Fruit fly (Drosophila melanogaster) whole organism, prepupa: ENCODE data around the gene Cnep1r2.

Source experiments
- CG10631 ChIP-seq: fragments of 200-800 bp; sonication (Bioruptor generic); optimal IDR thresholded peaks from 2 replicates; lab custom pipeline; 2016; ENCODE audit warnings: missing biosample characterization, missing genetic modification characterization
- CG11294 ChIP-seq: fragments of 200-800 bp; sonication (Bioruptor generic); IDR thresholded peaks from 2 replicates; pipeline ENCODE4 v1.3.6; 2022; ENCODE audit warnings: missing biosample characterization, missing genetic modification characterization
- CG11762 ChIP-seq: fragments of 200-800 bp; sonication (Bioruptor generic); optimal IDR thresholded peaks from 3 replicates; lab custom pipeline; 2016; ENCODE audit warnings: missing biosample characterization, missing genetic modification characterization; ENCODE audit not compliant: insufficient read depth
- CG11902 ChIP-seq: fragments of 200-800 bp; sonication (Bioruptor generic); optimal IDR thresholded peaks from 3 replicates; lab custom pipeline; 2016; ENCODE audit warnings: missing biosample characterization, missing genetic modification characterization
- CG15336 ChIP-seq: fragments of 200-800 bp; sonication (Bioruptor generic); IDR thresholded peaks from 2 replicates; pipeline ENCODE4 v1.3.6; 2022; ENCODE audit warnings: missing biosample characterization, missing genetic modification characterization
- CG1621 ChIP-seq: fragments of 200-800 bp; sonication (Bioruptor generic); optimal IDR thresholded peaks from 3 replicates; lab custom pipeline; 2018; ENCODE audit warnings: missing biosample characterization, mild to moderate bottlenecking, missing genetic modification characterization
- CG16779 ChIP-seq: fragments of 200-800 bp; sonication (Bioruptor generic); optimal IDR thresholded peaks from 3 replicates; lab custom pipeline; 2017; ENCODE audit warnings: missing biosample characterization, mild to moderate bottlenecking, missing genetic modification characterization
- CG31627 ChIP-seq: fragments of 200-800 bp; sonication (Bioruptor generic); optimal IDR thresholded peaks from 3 replicates; lab custom pipeline; 2016; ENCODE audit warnings: missing biosample characterization, missing genetic modification characterization
- CG32006 ChIP-seq: fragments of 200-800 bp; sonication (Bioruptor generic); optimal IDR thresholded peaks from 3 replicates; lab custom pipeline; 2017; ENCODE audit warnings: missing biosample characterization, mild to moderate bottlenecking, missing genetic modification characterization
- CG34406 ChIP-seq: fragments of 200-800 bp; sonication (Bioruptor generic); optimal IDR thresholded peaks from 3 replicates; lab custom pipeline; 2016; ENCODE audit warnings: missing biosample characterization, missing genetic modification characterization
- CG3919 ChIP-seq: fragments of 200-800 bp; sonication (Bioruptor generic); optimal IDR thresholded peaks from 3 replicates; lab custom pipeline; 2016; ENCODE audit warnings: missing biosample characterization, missing genetic modification characterization
- CG6163 ChIP-seq: fragments of 200-800 bp; sonication (Bioruptor generic); IDR thresholded peaks from 3 replicates; pipeline ENCODE4 v1.3.6; 2022; ENCODE audit warnings: missing biosample characterization, missing genetic modification characterization
- CG6276 ChIP-seq: fragments of 200-800 bp; sonication (Bioruptor generic); optimal IDR thresholded peaks from 2 replicates; lab custom pipeline; 2017; ENCODE audit warnings: missing biosample characterization, mild to moderate bottlenecking, missing genetic modification characterization
- CG6808 ChIP-seq: fragments of 200-800 bp; sonication (Bioruptor generic); optimal IDR thresholded peaks from 3 replicates; lab custom pipeline; 2017; ENCODE audit warnings: missing biosample characterization, missing genetic modification characterization, mild to moderate bottlenecking, moderate library complexity, missing genetic modification reagents
- CG6854 ChIP-seq: fragments of 200-800 bp; sonication (Bioruptor generic); optimal IDR thresholded peaks from 2 replicates; lab custom pipeline; 2017; ENCODE audit warnings: missing biosample characterization, mild to moderate bottlenecking, missing genetic modification characterization
- CG7368 ChIP-seq: fragments of 200-800 bp; sonication (Bioruptor generic); optimal IDR thresholded peaks from 3 replicates; lab custom pipeline; 2016; ENCODE audit warnings: missing biosample characterization, missing genetic modification characterization
- CG8319 ChIP-seq: fragments of 200-800 bp; sonication (Bioruptor generic); optimal IDR thresholded peaks from 3 replicates; lab custom pipeline; 2016; ENCODE audit warnings: missing biosample characterization, missing genetic modification characterization
- CG8632 ChIP-seq: fragments of 200-800 bp; sonication (Bioruptor generic); optimal IDR thresholded peaks from 3 replicates; lab custom pipeline; 2016; ENCODE audit warnings: missing biosample characterization, missing genetic modification characterization
- CG9139 ChIP-seq: fragments of 200-800 bp; sonication (Bioruptor generic); optimal IDR thresholded peaks from 3 replicates; lab custom pipeline; 2017; ENCODE audit warnings: missing biosample characterization, mild to moderate bottlenecking, missing genetic modification characterization
- Eip75B ChIP-seq: fragments of 200-800 bp; sonication (Bioruptor generic); optimal IDR thresholded peaks from 3 replicates; lab custom pipeline; 2016; ENCODE audit warnings: missing biosample characterization, missing genetic modification characterization
- Eip78C ChIP-seq: fragments of 200-800 bp; sonication (Bioruptor generic); peaks from one replicate; lab custom pipeline; 2016; ENCODE audit warnings: missing biosample characterization, missing genetic modification characterization
- Eip93F ChIP-seq: fragments of 200-800 bp; sonication (Bioruptor generic); optimal IDR thresholded peaks from 2 replicates; lab custom pipeline; 2016; ENCODE audit warnings: missing biosample characterization, mild to moderate bottlenecking, missing genetic modification characterization
- Ets21C ChIP-seq: fragments of 200-800 bp; sonication (Bioruptor generic); optimal IDR thresholded peaks from 3 replicates; lab custom pipeline; 2016; ENCODE audit warnings: missing biosample characterization, missing genetic modification characterization
- Ets96B ChIP-seq: fragments of 200-800 bp; optimal IDR thresholded peaks from 2 replicates; lab custom pipeline; 2019; ENCODE audit warnings: missing biosample characterization, mild to moderate bottlenecking, missing genetic modification characterization, moderate library complexity
- Gug ChIP-seq: fragments of 200-800 bp; sonication (Bioruptor generic); IDR thresholded peaks from 2 replicates; pipeline ENCODE4 v1.3.6; 2022; ENCODE audit warnings: missing biosample characterization, missing genetic modification characterization
- Hr38 ChIP-seq: sonication (Bioruptor generic); optimal IDR thresholded peaks from 2 replicates; lab custom pipeline; 2016; ENCODE audit warnings: missing biosample characterization, missing genetic modification characterization
- Hr39 ChIP-seq: fragments of 200-800 bp; sonication (Bioruptor generic); optimal IDR thresholded peaks from 2 replicates; lab custom pipeline; 2016; ENCODE audit warnings: missing biosample characterization, missing genetic modification characterization
- Lpt ChIP-seq: fragments of 200-800 bp; sonication (Bioruptor generic); optimal IDR thresholded peaks from 3 replicates; lab custom pipeline; 2016; ENCODE audit warnings: missing biosample characterization, missing genetic modification characterization
- Met ChIP-seq: fragments of 200-800 bp; sonication (Bioruptor generic); optimal IDR thresholded peaks from 3 replicates; lab custom pipeline; 2016; ENCODE audit warnings: missing biosample characterization, missing genetic modification characterization
- OdsH ChIP-seq: fragments of 200-800 bp; sonication (Bioruptor generic); optimal IDR thresholded peaks from 3 replicates; lab custom pipeline; 2016; ENCODE audit warnings: missing biosample characterization, missing genetic modification characterization
- Smox ChIP-seq: fragments of 200-800 bp; sonication (Bioruptor generic); optimal IDR thresholded peaks from 3 replicates; lab custom pipeline; 2016; ENCODE audit warnings: missing biosample characterization, missing genetic modification characterization
- Sox102F ChIP-seq: fragments of 200-800 bp; sonication (Bioruptor generic); optimal IDR thresholded peaks from 2 replicates; lab custom pipeline; 2016; ENCODE audit warnings: missing biosample characterization, mild to moderate bottlenecking, missing genetic modification characterization
- Sox14 ChIP-seq: fragments of 200-800 bp; sonication (Bioruptor generic); optimal IDR thresholded peaks from 3 replicates; lab custom pipeline; 2016; ENCODE audit warnings: missing biosample characterization, missing genetic modification characterization
- achi ChIP-seq: fragments of 200-800 bp; sonication (Bioruptor generic); optimal IDR thresholded peaks from 3 replicates; lab custom pipeline; 2016; ENCODE audit warnings: missing biosample characterization, missing genetic modification characterization
- acj6 ChIP-seq: fragments of 200-800 bp; sonication (Bioruptor generic); optimal IDR thresholded peaks from 3 replicates; lab custom pipeline; 2016; ENCODE audit warnings: missing biosample characterization, missing genetic modification characterization
- cyc ChIP-seq: fragments of 200-800 bp; sonication (Bioruptor generic); optimal IDR thresholded peaks from 3 replicates; lab custom pipeline; 2016; ENCODE audit warnings: missing biosample characterization, missing genetic modification characterization
- dsx ChIP-seq: fragments of 200-800 bp; optimal IDR thresholded peaks from 3 replicates; lab custom pipeline; 2019; ENCODE audit warnings: missing biosample characterization, mild to moderate bottlenecking, missing genetic modification characterization, moderate library complexity; ENCODE audit not compliant: poor library complexity, severe bottlenecking
- eg ChIP-seq: fragments of 200-800 bp; sonication (Bioruptor generic); IDR thresholded peaks from 3 replicates; pipeline ENCODE4 v1.3.6; 2022; ENCODE audit warnings: missing biosample characterization, missing genetic modification characterization
- esn ChIP-seq: fragments of 200-800 bp; sonication (Bioruptor generic); optimal IDR thresholded peaks from 2 replicates; lab custom pipeline; 2016; ENCODE audit warnings: missing biosample characterization, mild to moderate bottlenecking, missing genetic modification characterization, moderate library complexity
- fd59A ChIP-seq: fragments of 200-800 bp; sonication (Bioruptor generic); optimal IDR thresholded peaks from 2 replicates; lab custom pipeline; 2017; ENCODE audit warnings: missing biosample characterization, mild to moderate bottlenecking, missing genetic modification characterization, missing genetic modification reagents
- fd85E ChIP-seq: fragments of 200-800 bp; sonication (Bioruptor generic); optimal IDR thresholded peaks from 3 replicates; lab custom pipeline; 2016; ENCODE audit warnings: missing biosample characterization, missing genetic modification characterization
- fkh ChIP-seq: fragments of 200-800 bp; sonication (Bioruptor generic); optimal IDR thresholded peaks from 3 replicates; lab custom pipeline; 2017; ENCODE audit warnings: missing biosample characterization, mild to moderate bottlenecking, missing genetic modification characterization, moderate library complexity
- lz ChIP-seq: fragments of 200-800 bp; sonication (Bioruptor generic); optimal IDR thresholded peaks from 3 replicates; lab custom pipeline; 2016; ENCODE audit warnings: missing biosample characterization, missing genetic modification characterization
- net ChIP-seq: fragments of 200-800 bp; sonication (Bioruptor generic); optimal IDR thresholded peaks from 3 replicates; lab custom pipeline; 2016; ENCODE audit warnings: missing biosample characterization, missing genetic modification characterization
- pdm3 ChIP-seq: fragments of 200-800 bp; sonication (Bioruptor generic); optimal IDR thresholded peaks from 3 replicates; lab custom pipeline; 2016; ENCODE audit warnings: missing biosample characterization, missing genetic modification characterization
- salr ChIP-seq, 2 experiments: fragments of 200-800 bp; sonication (Bioruptor generic); optimal IDR thresholded peaks; 3 replicates each; lab custom pipeline; 2016 to 2018; ENCODE audit warnings: missing biosample characterization in 2 of 2, missing genetic modification characterization in 2 of 2, mild to moderate bottlenecking in 1 of 2
- spab ChIP-seq: fragments of 200-800 bp; sonication (Bioruptor generic); optimal IDR thresholded peaks from 2 replicates; lab custom pipeline; 2017; ENCODE audit warnings: missing biosample characterization, mild to moderate bottlenecking, missing genetic modification characterization, missing genetic modification reagents
- ss ChIP-seq, 2 experiments: fragments of 200-800 bp; sonication (Bioruptor generic); optimal IDR thresholded peaks; 2 replicates in 1 of 2; 3 replicates in 1 of 2; lab custom pipeline; 2017 to 2018; ENCODE audit warnings: mild to moderate bottlenecking in 2 of 2, missing biosample characterization in 2 of 2, missing genetic modification characterization in 2 of 2, moderate library complexity in 1 of 2
- svp ChIP-seq: fragments of 200-800 bp; sonication (Bioruptor generic); peaks from one replicate; lab custom pipeline; 2016; ENCODE audit warnings: missing biosample characterization, missing genetic modification characterization
- topi ChIP-seq: fragments of 200-800 bp; sonication (Bioruptor generic); optimal IDR thresholded peaks from 3 replicates; lab custom pipeline; 2016; ENCODE audit warnings: missing biosample characterization, missing genetic modification characterization
- vri ChIP-seq: fragments of 200-800 bp; sonication (Bioruptor generic); optimal IDR thresholded peaks from 3 replicates; lab custom pipeline; 2016; ENCODE audit warnings: missing biosample characterization, mild to moderate bottlenecking, missing genetic modification characterization

Gene Cnep1r2

DNA sequence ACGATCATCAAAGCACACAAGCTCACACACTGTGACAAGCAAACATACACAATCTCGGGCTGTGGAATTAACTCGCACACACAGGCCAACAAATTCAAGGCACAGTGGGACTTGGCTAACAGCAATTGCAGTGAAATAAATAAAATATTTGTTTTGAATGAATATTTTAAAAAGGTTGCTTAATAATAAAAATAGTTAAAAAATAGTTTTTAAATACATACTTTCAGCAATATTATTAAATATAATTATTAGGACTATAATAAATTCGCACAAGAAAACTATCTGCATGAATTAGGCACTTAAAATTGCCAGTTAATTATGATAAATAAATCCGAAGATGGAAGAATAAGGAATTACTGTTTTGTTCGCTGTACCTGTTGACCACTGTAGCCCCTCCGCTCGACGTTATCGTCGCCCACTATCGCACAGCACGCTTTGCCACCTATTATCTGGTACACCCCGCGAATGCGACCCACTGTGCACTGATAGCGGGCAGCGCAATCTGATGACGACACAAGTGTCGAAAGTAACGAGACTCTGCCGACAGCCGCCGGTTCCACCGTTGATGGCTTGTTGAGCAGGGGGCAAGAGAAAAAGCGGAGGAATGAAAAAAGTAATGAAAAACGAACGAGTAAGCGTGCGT, 44.9 kb downstream of the Cnep1r2 start:
- peak; percentile 92 for TF ChIP-seq Sox102F
- TF ChIP-seq Met (GFP tag; lab: Kevin White, UChicago) = peak; percentile 96
- peak; percentile 95 for TF ChIP-seq CG6854 (GFP tag; lab: Kevin White, UChicago)
- TF ChIP-seq pdm3 (GFP tag; lab: Kevin White, UChicago) = peak; percentile 94
- TF ChIP-seq fkh (GFP tag; lab: Kevin White, UChicago) = peak; percentile 92
- TF ChIP-seq achi (GFP tag; lab: Kevin White, UChicago) = peak; percentile 97
- peak; percentile 97 for TF ChIP-seq acj6 (GFP tag; lab: Kevin White, UChicago)
- peak; percentile 71 for TF ChIP-seq Eip93F (GFP tag; lab: Kevin White, UChicago)
- peak; percentile 99 for TF ChIP-seq CG15336 (GFP tag; lab: Robert Waterston, UW)
- TF ChIP-seq CG11762 = peak; percentile 97
- peak; percentile 99 for TF ChIP-seq CG34406
- TF ChIP-seq CG7368 (GFP tag; lab: Kevin White, UChicago) = peak; percentile 95
- peak; percentile 87 for TF ChIP-seq Ets21C (GFP tag; lab: Kevin White, UChicago)
- TF ChIP-seq Ets96B (tag; lab: Kevin White, UChicago) = peak; percentile 95
- peak; percentile 91 for TF ChIP-seq Hr39 (GFP tag; lab: Kevin White, UChicago)
- peak; percentile 98 for TF ChIP-seq CG3919
- TF ChIP-seq CG8319 = peak; percentile 94
- peak; percentile 94 for TF ChIP-seq topi (GFP tag; lab: Kevin White, UChicago)
- no peak for TF ChIP-seq Hr38 (GFP tag; lab: Kevin White, UChicago)
- peak; percentile 98 for TF ChIP-seq OdsH (GFP tag; lab: Kevin White, UChicago)
- TF ChIP-seq CG6808 (GFP tag; lab: Kevin White, UChicago) = peak; percentile 96
- peak; percentile 89 for TF ChIP-seq fd85E (GFP tag; lab: Kevin White, UChicago)
- TF ChIP-seq CG9139 (GFP tag; lab: Kevin White, UChicago) = peak; percentile 91
- peak; percentile 99 for TF ChIP-seq Eip78C (GFP tag; lab: Kevin White, UChicago)
- TF ChIP-seq CG32006 (GFP tag; lab: Kevin White, UChicago) = peak; percentile 100
- TF ChIP-seq svp (GFP tag; lab: Kevin White, UChicago) = peak; percentile 99
- TF ChIP-seq CG11902 (GFP tag; lab: Kevin White, UChicago) = peak; percentile 96
- peak; percentile 98 for TF ChIP-seq CG10631 (GFP tag; lab: Kevin White, UChicago)
- TF ChIP-seq net (GFP tag; lab: Kevin White, UChicago) = peak; percentile 98
- TF ChIP-seq Eip75B (GFP tag; lab: Kevin White, UChicago) = peak; percentile 92
- peak; percentile 94 for TF ChIP-seq CG6163 (GFP tag; lab: Robert Waterston, UW)
- TF ChIP-seq cyc (GFP tag; lab: Kevin White, UChicago) = peak; percentile 93
- TF ChIP-seq eg (GFP tag; lab: Robert Waterston, UW) = peak; percentile 93
- peak; percentile 97 for TF ChIP-seq Lpt (GFP tag; lab: Kevin White, UChicago)
- TF ChIP-seq fd59A = peak; percentile 93
- peak; percentile 97 for TF ChIP-seq esn (GFP tag; lab: Kevin White, UChicago)
- TF ChIP-seq CG6276 (GFP tag; lab: Kevin White, UChicago) = peak; percentile 98
- peak; percentile 98 for TF ChIP-seq CG8632 (GFP tag; lab: Kevin White, UChicago)
- TF ChIP-seq spab (GFP tag; lab: Kevin White, UChicago) = peak; percentile 97
- peak; percentile 94 to 96 for TF ChIP-seq ss (GFP tag; optimal IDR thresholded peaks at IDR 0.05; lab: Kevin White, UChicago)
- peak; percentile 93 for TF ChIP-seq CG31627 (GFP tag; lab: Kevin White, UChicago)
- peak; percentile 93 for TF ChIP-seq CG11294 (GFP tag; lab: Robert Waterston, UW)
- TF ChIP-seq Gug (GFP tag; lab: Robert Waterston, UW) = peak; percentile 96
- TF ChIP-seq CG16779 (tag; lab: Kevin White, UChicago) = peak; percentile 96
- TF ChIP-seq Sox14 (GFP tag; lab: Kevin White, UChicago) = peak; percentile 94
- TF ChIP-seq CG1621 (tag; lab: Kevin White, UChicago) = peak; percentile 86
- TF ChIP-seq dsx = peak; percentile 89
- peak; percentile 90 for TF ChIP-seq vri
- peak; percentile 70 to 99 for TF ChIP-seq salr (GFP tag; optimal IDR thresholded peaks at IDR 0.05; lab: Kevin White, UChicago)
- TF ChIP-seq lz (GFP tag; lab: Kevin White, UChicago) = peak; percentile 93
- TF ChIP-seq Smox (GFP tag; lab: Kevin White, UChicago) = peak; percentile 96
